Fruit fly (Drosophila melanogaster) whole organism, adult: Measurements from ENCODE around the gene CG10669.

Experiments used
- CG11617 ChIP-seq: fragments of 200-800 bp; sonication (Bioruptor generic); optimal IDR thresholded peaks from 2 replicates; lab custom pipeline; 2017; ENCODE audit warnings: mild to moderate bottlenecking, missing biosample characterization, missing genetic modification reagents, missing genetic modification characterization
- CG12768 ChIP-seq: fragments of 200-800 bp; sonication (Bioruptor generic); optimal IDR thresholded peaks from 2 replicates; lab custom pipeline; 2017; ENCODE audit warnings: missing biosample characterization, missing genetic modification characterization, mild to moderate bottlenecking, moderate library complexity, missing genetic modification reagents
- CG14711 ChIP-seq: fragments of 200-800 bp; sonication (Bioruptor generic); optimal IDR thresholded peaks from 2 replicates; lab custom pipeline; 2018; ENCODE audit warnings: missing biosample characterization, mild to moderate bottlenecking, missing genetic modification characterization, moderate library complexity
- CG1620 ChIP-seq: fragments of 200-800 bp; sonication (Bioruptor generic); optimal IDR thresholded peaks from 2 replicates; lab custom pipeline; 2016; ENCODE audit warnings: missing biosample characterization, missing genetic modification characterization
- CG33017 ChIP-seq: fragments of 200-800 bp; sonication (Bioruptor generic); optimal IDR thresholded peaks from 2 replicates; lab custom pipeline; 2018; ENCODE audit warnings: missing biosample characterization, mild to moderate bottlenecking, missing genetic modification characterization, moderate library complexity
- CG5204 ChIP-seq: fragments of 200-800 bp; sonication (Bioruptor generic); optimal IDR thresholded peaks from 2 replicates; lab custom pipeline; 2016; ENCODE audit warnings: missing biosample characterization, missing genetic modification characterization
- CG7045 ChIP-seq: fragments of 200-800 bp; sonication (Bioruptor generic); optimal IDR thresholded peaks from 2 replicates; lab custom pipeline; 2017; ENCODE audit warnings: missing biosample characterization, mild to moderate bottlenecking, missing genetic modification characterization
- CG7101 ChIP-seq: fragments of 200-800 bp; sonication (Bioruptor generic); optimal IDR thresholded peaks from 2 replicates; lab custom pipeline; 2018; ENCODE audit warnings: missing biosample characterization, mild to moderate bottlenecking, missing genetic modification characterization, moderate library complexity
- Clk ChIP-seq: fragments of 200-800 bp; sonication (Bioruptor generic); optimal IDR thresholded peaks from 2 replicates; lab custom pipeline; 2017; ENCODE audit warnings: missing biosample characterization, missing genetic modification characterization
- Crg-1 ChIP-seq: fragments of 200-800 bp; sonication (Bioruptor generic); optimal IDR thresholded peaks from 2 replicates; lab custom pipeline; 2016; ENCODE audit warnings: missing biosample characterization, missing genetic modification characterization
- Hr96 ChIP-seq: fragments of 200-800 bp; sonication (Bioruptor generic); optimal IDR thresholded peaks from 2 replicates; lab custom pipeline; 2016; ENCODE audit warnings: missing biosample characterization, missing genetic modification characterization
- Mnt ChIP-seq: fragments of 200-800 bp; sonication (Bioruptor generic); optimal IDR thresholded peaks from 2 replicates; lab custom pipeline; 2016; ENCODE audit warnings: missing biosample characterization, mild to moderate bottlenecking, missing genetic modification characterization
- bab1 ChIP-seq: fragments of 200-800 bp; sonication (Bioruptor generic); optimal IDR thresholded peaks from 3 replicates; lab custom pipeline; 2019; ENCODE audit warnings: missing biosample characterization, mild to moderate bottlenecking, missing genetic modification characterization, moderate library complexity
- cic ChIP-seq: fragments of 200-800 bp; sonication (Bioruptor generic); optimal IDR thresholded peaks from 2 replicates; lab custom pipeline; 2017; ENCODE audit warnings: missing biosample characterization, mild to moderate bottlenecking, missing genetic modification characterization, moderate library complexity
- cnc ChIP-seq, 2 experiments: fragments of >200 bp; optimal IDR thresholded peaks; 2 replicates each; lab custom pipeline; 2017
- kay ChIP-seq: fragments of 200-800 bp; sonication (Bioruptor generic); peaks from one replicate; lab custom pipeline; 2016; ENCODE audit warnings: missing biosample characterization, missing genetic modification characterization, borderline replicate concordance
- ovo ChIP-seq: fragments of 200-800 bp; sonication (Bioruptor generic); optimal IDR thresholded peaks from 2 replicates; lab custom pipeline; 2016; ENCODE audit warnings: missing biosample characterization, missing genetic modification characterization
- pad ChIP-seq: fragments of 200-800 bp; sonication (Bioruptor generic); optimal IDR thresholded peaks from 3 replicates; lab custom pipeline; 2017; ENCODE audit warnings: missing biosample characterization, missing genetic modification characterization, mild to moderate bottlenecking, moderate library complexity, missing genetic modification reagents
- tj ChIP-seq: fragments of 200-800 bp; sonication (Bioruptor generic); optimal IDR thresholded peaks from 3 replicates; lab custom pipeline; 2017; ENCODE audit warnings: missing biosample characterization, mild to moderate bottlenecking, missing genetic modification characterization, moderate library complexity
- toe ChIP-seq: fragments of 200-800 bp; sonication (Bioruptor generic); optimal IDR thresholded peaks from 2 replicates; lab custom pipeline; 2016; ENCODE audit warnings: missing biosample characterization, missing genetic modification characterization

CG10669 gene

DNA sequence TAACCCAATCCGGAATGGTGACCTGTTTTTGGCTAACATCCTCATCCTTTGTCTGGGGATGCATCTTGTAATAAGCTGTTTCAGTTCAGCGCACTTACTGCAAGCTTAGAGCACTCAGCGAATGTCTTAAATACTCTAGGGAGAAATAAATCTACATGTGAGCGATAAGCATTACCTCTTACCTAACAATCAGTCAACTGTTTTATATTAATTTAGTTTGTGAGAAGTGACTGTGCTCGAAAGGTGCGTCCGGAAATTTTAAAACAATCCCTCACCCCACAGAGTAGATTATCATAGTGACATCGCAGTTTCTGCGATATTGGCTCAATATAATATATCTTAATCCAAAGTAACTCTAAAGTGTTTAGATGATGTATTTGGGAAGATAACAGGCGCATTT is 17.0 kb downstream of the CG10669 start, which contains the start of gene CG10553:
CG10553 (minus strand) TSS at position 101 of the 400 bp plus-strand sequence.
- TF ChIP-seq Hr96 (GFP tag; lab: Kevin White, UChicago) (no peak), CG33017 (tag; lab: Kevin White, UChicago) (no peak), CG1620 (GFP tag; lab: Kevin White, UChicago) (no peak), Mnt (GFP tag; lab: Kevin White, UChicago) (no peak), toe (GFP tag; lab: Kevin White, UChicago) (no peak), Crg-1 (GFP tag; lab: Kevin White, UChicago) (no peak)

DNA sequence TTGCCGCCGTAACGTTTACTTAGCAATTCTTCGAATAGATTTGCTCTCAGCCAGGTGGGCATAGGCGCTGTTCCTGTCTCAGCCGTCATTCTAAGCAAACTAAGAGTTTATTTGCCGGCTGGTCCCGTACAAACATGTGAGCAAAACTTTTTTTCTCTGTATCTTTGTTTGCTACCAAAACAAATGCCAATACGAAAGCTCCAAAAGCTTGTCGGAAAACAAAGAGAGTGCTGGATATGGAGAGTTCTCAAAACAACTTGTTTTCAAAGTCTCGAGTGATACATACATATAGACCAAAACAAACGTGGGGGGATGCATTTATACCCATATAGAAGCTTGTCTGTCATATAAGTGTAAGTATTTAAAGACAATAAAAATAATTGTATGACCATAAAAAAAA is 19.0 kb downstream of the CG10669 start, which contains the start of gene CG10559:
CG10559 (minus strand) TSS at position 101 of the 400 bp plus-strand sequence.
- TF ChIP-seq kay (GFP tag; lab: Kevin White, UChicago) (peak; percentile 73), CG7101 (tag; lab: Kevin White, UChicago) (no peak), cic (GFP tag; lab: Kevin White, UChicago) (peak; percentile 20), toe (GFP tag; lab: Kevin White, UChicago) (no peak), pad (no peak)

DNA sequence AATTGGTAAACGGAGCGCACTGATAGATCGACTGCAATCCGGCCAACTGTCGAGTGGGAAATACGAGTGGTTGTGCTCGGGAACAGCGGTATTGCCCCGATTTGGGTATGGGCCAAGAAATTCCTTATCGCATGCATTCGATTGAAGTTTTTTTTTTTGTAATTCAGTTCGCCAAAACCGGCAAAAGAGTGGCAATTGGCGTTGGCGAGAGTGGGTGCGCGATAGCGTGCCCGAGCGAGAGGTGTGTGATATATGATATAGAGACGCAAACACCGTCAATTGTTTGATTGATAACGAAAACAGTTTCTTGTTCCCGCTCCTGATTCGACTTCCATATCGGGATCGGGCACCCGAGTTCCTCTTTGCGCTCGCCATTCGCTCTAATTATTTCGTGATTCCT is 21.3 kb downstream of the CG10669 start, which contains the start of gene CG31087:
CG31087 (minus strand) TSS at position 63 of the 400 bp plus-strand sequence.
- TF ChIP-seq ovo (GFP tag; lab: Kevin White, UChicago): no peak
- peak; percentile 63 for TF ChIP-seq cic (GFP tag; lab: Kevin White, UChicago)

DNA sequence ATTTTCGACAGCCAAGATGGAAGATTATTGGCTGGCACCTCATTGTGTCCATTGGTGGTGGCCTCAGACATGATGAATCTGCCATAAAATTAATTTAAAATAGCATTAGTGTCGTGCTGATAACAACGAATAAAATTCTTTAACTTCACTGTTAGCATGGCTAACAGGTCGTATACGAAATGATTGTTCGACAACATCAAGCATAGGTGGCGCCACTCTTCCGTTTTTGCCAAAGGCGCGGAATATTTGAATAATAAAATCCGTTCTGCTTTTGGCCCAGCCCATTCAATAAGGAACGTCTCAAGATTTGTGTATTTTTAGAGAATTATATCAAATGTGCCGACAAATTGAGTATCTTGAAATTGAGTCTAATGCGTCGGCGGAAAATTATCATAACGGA is 22.5 kb downstream of the CG10669 start:
- no peak for TF ChIP-seq Mnt (GFP tag; lab: Kevin White, UChicago)
- no peak for TF ChIP-seq cic (GFP tag; lab: Kevin White, UChicago)
- TF ChIP-seq CG33017 (tag; lab: Kevin White, UChicago): no peak
- peak; percentile 26 for TF ChIP-seq toe (GFP tag; lab: Kevin White, UChicago)

DNA sequence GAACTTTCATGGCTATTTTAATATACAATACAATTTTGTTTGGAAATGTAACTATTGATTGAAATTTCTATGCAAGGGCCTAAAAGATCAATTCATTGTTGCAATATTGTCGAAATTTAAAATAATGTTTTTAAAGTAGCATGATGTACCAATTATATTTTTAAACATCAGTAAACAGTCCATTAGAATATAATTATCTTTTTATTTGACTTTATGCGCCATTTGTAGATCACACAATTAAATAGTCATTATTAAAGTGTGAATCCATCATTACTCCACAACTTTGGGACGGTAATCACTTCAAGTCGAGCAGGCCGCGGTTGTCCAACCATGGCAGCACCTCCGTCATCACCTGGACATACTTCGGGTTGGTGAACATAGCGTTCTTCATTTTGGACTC is 24.2 kb downstream of the CG10669 start, which contains the start of gene CG31099:
CG31099 (minus strand) TSS at position 101 of the 400 bp plus-strand sequence.
- TF ChIP-seq pad (no peak), CG33017 (tag; lab: Kevin White, UChicago) (no peak)

DNA sequence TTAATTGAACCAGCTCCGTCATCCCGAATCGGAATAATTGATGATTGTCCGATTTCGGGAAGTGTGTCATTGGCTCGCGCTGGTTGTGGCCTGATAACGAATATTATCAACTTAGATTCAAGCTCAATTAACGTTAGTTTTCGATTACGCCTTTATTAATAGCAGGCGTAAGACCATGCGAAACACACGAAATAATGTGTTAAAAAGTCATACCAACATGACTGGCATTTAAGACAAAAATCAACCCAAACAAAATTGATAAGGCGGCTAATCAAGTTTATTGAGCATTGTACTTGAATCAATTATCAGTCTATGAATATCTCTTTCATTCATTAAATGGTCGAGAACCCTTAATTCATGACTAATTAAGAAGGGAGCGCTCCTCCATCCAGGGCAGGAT is 25.9 kb downstream of the CG10669 start:
- TF ChIP-seq cic (GFP tag; lab: Kevin White, UChicago): peak; percentile 5
- TF ChIP-seq CG14711 (tag; lab: Kevin White, UChicago): no peak

DNA sequence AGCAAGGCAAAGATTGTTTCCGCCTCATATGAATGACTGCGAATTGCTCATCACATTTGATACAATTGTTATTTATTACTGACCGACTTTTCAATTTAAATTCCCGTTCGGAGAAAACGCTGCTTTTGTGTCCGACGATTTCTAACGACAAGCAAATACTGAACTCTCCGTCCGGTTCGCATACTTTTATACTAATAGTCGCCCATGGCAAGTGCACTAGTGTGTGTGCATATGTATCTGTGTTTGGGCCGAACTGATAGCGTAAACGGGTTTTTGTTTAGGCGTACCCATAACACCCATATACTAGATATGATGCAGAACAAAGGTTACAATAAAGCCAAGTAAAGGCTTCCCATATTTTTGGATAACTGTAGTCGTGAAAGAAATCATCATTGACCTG is 26.8 kb downstream of the CG10669 start, which contains the start of gene CG10550:
CG10550 (minus strand) TSS at position 164 of the 400 bp plus-strand sequence.
- TF ChIP-seq tj (no peak), CG12768 (GFP tag; lab: Kevin White, UChicago) (peak; percentile 61), Crg-1 (GFP tag; lab: Kevin White, UChicago) (no peak), cic (GFP tag; lab: Kevin White, UChicago) (peak; percentile 46), CG7045 (GFP tag; lab: Kevin White, UChicago) (no peak), Hr96 (GFP tag; lab: Kevin White, UChicago) (peak; percentile 1), Mnt (GFP tag; lab: Kevin White, UChicago) (peak; percentile 33)

DNA sequence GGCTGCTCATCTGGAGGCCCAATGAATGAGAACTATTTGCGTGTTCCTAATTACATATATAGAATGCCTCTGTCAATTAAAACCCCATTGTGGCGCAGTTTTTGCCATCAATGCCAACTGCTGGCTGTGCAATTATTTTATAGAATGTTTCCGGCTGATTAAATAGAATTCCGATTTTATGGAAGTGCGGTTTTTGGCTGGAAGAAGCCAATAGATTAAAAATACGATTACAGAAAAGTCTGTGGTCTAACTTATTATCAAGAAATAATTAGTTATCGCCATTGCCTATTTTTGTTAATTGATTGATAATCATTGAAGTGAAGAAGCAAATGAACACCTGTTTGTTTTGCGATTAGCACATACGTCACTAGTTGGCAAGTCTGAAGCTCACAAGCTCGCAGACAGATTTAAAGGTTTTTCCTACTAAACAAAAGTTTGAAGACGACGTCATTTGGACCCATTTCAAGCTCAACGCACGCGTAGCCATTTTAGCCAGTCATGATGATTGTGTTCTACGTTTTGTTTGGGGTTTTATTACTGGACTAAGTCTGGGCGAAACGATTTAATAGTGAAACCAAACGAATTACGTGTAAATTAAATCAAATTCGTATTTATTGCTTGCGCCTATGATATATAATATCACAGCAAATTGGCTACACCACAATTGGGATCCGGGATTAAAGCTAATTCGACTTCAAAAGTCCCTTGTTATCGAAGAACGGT is 29.1 kb downstream of the CG10669 start:
- TF ChIP-seq CG1620 (GFP tag; lab: Kevin White, UChicago) (no peak), kay (GFP tag; lab: Kevin White, UChicago) (peak; percentile 95), CG12768 (GFP tag; lab: Kevin White, UChicago) (peak; percentile 23), CG7101 (tag; lab: Kevin White, UChicago) (no peak), cnc (optimal IDR thresholded peaks at IDR 0.05; lab: Kevin White, UChicago) (peak; percentile 54 to 91), cic (GFP tag; lab: Kevin White, UChicago) (peak; percentile 73), toe (GFP tag; lab: Kevin White, UChicago) (no peak), tj (peak; percentile 28)

DNA sequence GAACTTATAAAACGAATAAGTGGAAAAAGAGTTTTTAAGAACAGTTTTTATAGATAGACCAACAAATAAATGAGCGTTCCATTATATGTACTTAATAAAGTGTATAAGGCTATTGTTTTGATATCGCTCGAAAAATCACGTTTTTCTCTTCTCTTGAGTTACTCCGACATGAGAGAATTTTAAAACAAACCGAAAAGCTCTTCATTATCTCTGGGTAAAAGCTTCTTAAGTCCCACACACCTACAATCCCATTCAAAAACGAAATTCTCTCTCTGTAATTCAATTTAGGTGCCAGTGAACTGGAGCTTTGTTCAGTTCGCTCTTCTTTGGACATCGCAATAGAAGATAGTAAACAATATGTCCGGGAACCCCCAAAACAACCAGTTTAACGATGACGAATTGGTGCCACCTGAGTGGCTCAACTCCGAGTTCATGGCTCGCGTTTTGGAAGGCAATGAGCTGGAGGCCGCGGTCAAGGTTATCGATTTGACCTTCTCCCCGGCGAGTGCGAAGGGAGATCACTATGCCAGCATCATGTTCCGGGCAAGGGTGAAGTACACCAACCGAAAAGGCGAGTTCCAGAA is 31.1 kb downstream of the CG10669 start, which contains the start of gene CG31436:
CG31436 (plus strand) TSS at position 281 of the 584 bp plus-strand sequence.
- peak; percentile 84 for TF ChIP-seq kay (GFP tag; lab: Kevin White, UChicago)
- no peak for TF ChIP-seq tj
- TF ChIP-seq Clk (GFP tag; lab: Kevin White, UChicago): no peak
- no peak for TF ChIP-seq Hr96 (GFP tag; lab: Kevin White, UChicago)
- no peak for TF ChIP-seq CG33017 (tag; lab: Kevin White, UChicago)
- TF ChIP-seq cic (GFP tag; lab: Kevin White, UChicago): peak; percentile 62
- no peak for TF ChIP-seq CG11617 (GFP tag; lab: Kevin White, UChicago)
- no peak for TF ChIP-seq pad
- no peak for TF ChIP-seq CG5204
- no peak for TF ChIP-seq toe (GFP tag; lab: Kevin White, UChicago)
- TF ChIP-seq CG14711 (tag; lab: Kevin White, UChicago): no peak
- no peak for TF ChIP-seq CG7045 (GFP tag; lab: Kevin White, UChicago)
- no peak for TF ChIP-seq ovo (GFP tag; lab: Kevin White, UChicago)
- TF ChIP-seq bab1 (GFP tag; lab: Kevin White, UChicago): no peak
- no peak for TF ChIP-seq CG1620 (GFP tag; lab: Kevin White, UChicago)
- TF ChIP-seq Crg-1 (GFP tag; lab: Kevin White, UChicago): no peak
- TF ChIP-seq cnc (optimal IDR thresholded peaks at IDR 0.05; lab: Kevin White, UChicago): no peak
